Fruit fly (Drosophila melanogaster) whole organism, prepupa: ENCODE results near the gene CG11723.

Source experiments
- CG10631 ChIP-seq: fragments of 200-800 bp; sonication (Bioruptor generic); optimal IDR thresholded peaks from 2 replicates; lab custom pipeline; 2016; ENCODE audit warnings: missing biosample characterization, missing genetic modification characterization
- CG10669 ChIP-seq: fragments of 200-800 bp; sonication (Bioruptor generic); optimal IDR thresholded peaks from 3 replicates; lab custom pipeline; 2018; ENCODE audit warnings: missing biosample characterization, mild to moderate bottlenecking, missing genetic modification characterization, moderate library complexity
- CG11294 ChIP-seq: fragments of 200-800 bp; sonication (Bioruptor generic); IDR thresholded peaks from 2 replicates; pipeline ENCODE4 v1.3.6; 2022; ENCODE audit warnings: missing biosample characterization, missing genetic modification characterization
- CG15336 ChIP-seq: fragments of 200-800 bp; sonication (Bioruptor generic); IDR thresholded peaks from 2 replicates; pipeline ENCODE4 v1.3.6; 2022; ENCODE audit warnings: missing biosample characterization, missing genetic modification characterization
- CG1621 ChIP-seq: fragments of 200-800 bp; sonication (Bioruptor generic); optimal IDR thresholded peaks from 3 replicates; lab custom pipeline; 2018; ENCODE audit warnings: missing biosample characterization, mild to moderate bottlenecking, missing genetic modification characterization
- CG31627 ChIP-seq: fragments of 200-800 bp; sonication (Bioruptor generic); optimal IDR thresholded peaks from 3 replicates; lab custom pipeline; 2016; ENCODE audit warnings: missing biosample characterization, missing genetic modification characterization
- CG32006 ChIP-seq: fragments of 200-800 bp; sonication (Bioruptor generic); optimal IDR thresholded peaks from 3 replicates; lab custom pipeline; 2017; ENCODE audit warnings: missing biosample characterization, mild to moderate bottlenecking, missing genetic modification characterization
- CG34406 ChIP-seq: fragments of 200-800 bp; sonication (Bioruptor generic); optimal IDR thresholded peaks from 3 replicates; lab custom pipeline; 2016; ENCODE audit warnings: missing biosample characterization, missing genetic modification characterization
- CG6163 ChIP-seq: fragments of 200-800 bp; sonication (Bioruptor generic); IDR thresholded peaks from 3 replicates; pipeline ENCODE4 v1.3.6; 2022; ENCODE audit warnings: missing biosample characterization, missing genetic modification characterization
- CG6276 ChIP-seq: fragments of 200-800 bp; sonication (Bioruptor generic); optimal IDR thresholded peaks from 2 replicates; lab custom pipeline; 2017; ENCODE audit warnings: missing biosample characterization, mild to moderate bottlenecking, missing genetic modification characterization
- CG6854 ChIP-seq: fragments of 200-800 bp; sonication (Bioruptor generic); optimal IDR thresholded peaks from 2 replicates; lab custom pipeline; 2017; ENCODE audit warnings: missing biosample characterization, mild to moderate bottlenecking, missing genetic modification characterization
- CG7368 ChIP-seq: fragments of 200-800 bp; sonication (Bioruptor generic); optimal IDR thresholded peaks from 3 replicates; lab custom pipeline; 2016; ENCODE audit warnings: missing biosample characterization, missing genetic modification characterization
- CG8119 ChIP-seq: fragments of 200-800 bp; sonication (Bioruptor generic); IDR thresholded peaks from 3 replicates; pipeline ENCODE4 v1.3.6; 2022; ENCODE audit warnings: missing biosample characterization, missing genetic modification characterization
- CG8319 ChIP-seq: fragments of 200-800 bp; sonication (Bioruptor generic); optimal IDR thresholded peaks from 3 replicates; lab custom pipeline; 2016; ENCODE audit warnings: missing biosample characterization, missing genetic modification characterization
- Eip75B ChIP-seq: fragments of 200-800 bp; sonication (Bioruptor generic); optimal IDR thresholded peaks from 3 replicates; lab custom pipeline; 2016; ENCODE audit warnings: missing biosample characterization, missing genetic modification characterization
- Eip78C ChIP-seq: fragments of 200-800 bp; sonication (Bioruptor generic); peaks from one replicate; lab custom pipeline; 2016; ENCODE audit warnings: missing biosample characterization, missing genetic modification characterization
- Eip93F ChIP-seq: fragments of 200-800 bp; sonication (Bioruptor generic); optimal IDR thresholded peaks from 2 replicates; lab custom pipeline; 2016; ENCODE audit warnings: missing biosample characterization, mild to moderate bottlenecking, missing genetic modification characterization
- Ets21C ChIP-seq: fragments of 200-800 bp; sonication (Bioruptor generic); optimal IDR thresholded peaks from 3 replicates; lab custom pipeline; 2016; ENCODE audit warnings: missing biosample characterization, missing genetic modification characterization
- Ets96B ChIP-seq: fragments of 200-800 bp; optimal IDR thresholded peaks from 2 replicates; lab custom pipeline; 2019; ENCODE audit warnings: missing biosample characterization, mild to moderate bottlenecking, missing genetic modification characterization, moderate library complexity
- Hr38 ChIP-seq: sonication (Bioruptor generic); optimal IDR thresholded peaks from 2 replicates; lab custom pipeline; 2016; ENCODE audit warnings: missing biosample characterization, missing genetic modification characterization
- Hr4 ChIP-seq: fragments of 200-800 bp; sonication (Bioruptor generic); optimal IDR thresholded peaks from 3 replicates; lab custom pipeline; 2016; ENCODE audit warnings: missing biosample characterization, missing genetic modification characterization
- Sox102F ChIP-seq: fragments of 200-800 bp; sonication (Bioruptor generic); optimal IDR thresholded peaks from 2 replicates; lab custom pipeline; 2016; ENCODE audit warnings: missing biosample characterization, mild to moderate bottlenecking, missing genetic modification characterization
- Sox14 ChIP-seq: fragments of 200-800 bp; sonication (Bioruptor generic); optimal IDR thresholded peaks from 3 replicates; lab custom pipeline; 2016; ENCODE audit warnings: missing biosample characterization, missing genetic modification characterization
- Sox15 ChIP-seq: fragments of 200-800 bp; sonication (Bioruptor generic); optimal IDR thresholded peaks from 3 replicates; lab custom pipeline; 2016; ENCODE audit warnings: missing biosample characterization, missing genetic modification characterization
- cyc ChIP-seq: fragments of 200-800 bp; sonication (Bioruptor generic); optimal IDR thresholded peaks from 3 replicates; lab custom pipeline; 2016; ENCODE audit warnings: missing biosample characterization, missing genetic modification characterization
- dsx ChIP-seq: fragments of 200-800 bp; optimal IDR thresholded peaks from 3 replicates; lab custom pipeline; 2019; ENCODE audit warnings: missing biosample characterization, mild to moderate bottlenecking, missing genetic modification characterization, moderate library complexity; ENCODE audit not compliant: poor library complexity, severe bottlenecking
- eg ChIP-seq: fragments of 200-800 bp; sonication (Bioruptor generic); IDR thresholded peaks from 3 replicates; pipeline ENCODE4 v1.3.6; 2022; ENCODE audit warnings: missing biosample characterization, missing genetic modification characterization
- fd59A ChIP-seq: fragments of 200-800 bp; sonication (Bioruptor generic); optimal IDR thresholded peaks from 2 replicates; lab custom pipeline; 2017; ENCODE audit warnings: missing biosample characterization, mild to moderate bottlenecking, missing genetic modification characterization, missing genetic modification reagents
- fkh ChIP-seq: fragments of 200-800 bp; sonication (Bioruptor generic); optimal IDR thresholded peaks from 3 replicates; lab custom pipeline; 2017; ENCODE audit warnings: missing biosample characterization, mild to moderate bottlenecking, missing genetic modification characterization, moderate library complexity
- pdm3 ChIP-seq: fragments of 200-800 bp; sonication (Bioruptor generic); optimal IDR thresholded peaks from 3 replicates; lab custom pipeline; 2016; ENCODE audit warnings: missing biosample characterization, missing genetic modification characterization
- salr ChIP-seq, 2 experiments: fragments of 200-800 bp; sonication (Bioruptor generic); optimal IDR thresholded peaks; 3 replicates each; lab custom pipeline; 2016 to 2018; ENCODE audit warnings: missing biosample characterization in 2 of 2, missing genetic modification characterization in 2 of 2, mild to moderate bottlenecking in 1 of 2
- spab ChIP-seq: fragments of 200-800 bp; sonication (Bioruptor generic); optimal IDR thresholded peaks from 2 replicates; lab custom pipeline; 2017; ENCODE audit warnings: missing biosample characterization, mild to moderate bottlenecking, missing genetic modification characterization, missing genetic modification reagents
- ss ChIP-seq, 2 experiments: fragments of 200-800 bp; sonication (Bioruptor generic); optimal IDR thresholded peaks; 2 replicates in 1 of 2; 3 replicates in 1 of 2; lab custom pipeline; 2017 to 2018; ENCODE audit warnings: mild to moderate bottlenecking in 2 of 2, missing biosample characterization in 2 of 2, missing genetic modification characterization in 2 of 2, moderate library complexity in 1 of 2
- svp ChIP-seq: fragments of 200-800 bp; sonication (Bioruptor generic); peaks from one replicate; lab custom pipeline; 2016; ENCODE audit warnings: missing biosample characterization, missing genetic modification characterization

Gene CG11723

DNA sequence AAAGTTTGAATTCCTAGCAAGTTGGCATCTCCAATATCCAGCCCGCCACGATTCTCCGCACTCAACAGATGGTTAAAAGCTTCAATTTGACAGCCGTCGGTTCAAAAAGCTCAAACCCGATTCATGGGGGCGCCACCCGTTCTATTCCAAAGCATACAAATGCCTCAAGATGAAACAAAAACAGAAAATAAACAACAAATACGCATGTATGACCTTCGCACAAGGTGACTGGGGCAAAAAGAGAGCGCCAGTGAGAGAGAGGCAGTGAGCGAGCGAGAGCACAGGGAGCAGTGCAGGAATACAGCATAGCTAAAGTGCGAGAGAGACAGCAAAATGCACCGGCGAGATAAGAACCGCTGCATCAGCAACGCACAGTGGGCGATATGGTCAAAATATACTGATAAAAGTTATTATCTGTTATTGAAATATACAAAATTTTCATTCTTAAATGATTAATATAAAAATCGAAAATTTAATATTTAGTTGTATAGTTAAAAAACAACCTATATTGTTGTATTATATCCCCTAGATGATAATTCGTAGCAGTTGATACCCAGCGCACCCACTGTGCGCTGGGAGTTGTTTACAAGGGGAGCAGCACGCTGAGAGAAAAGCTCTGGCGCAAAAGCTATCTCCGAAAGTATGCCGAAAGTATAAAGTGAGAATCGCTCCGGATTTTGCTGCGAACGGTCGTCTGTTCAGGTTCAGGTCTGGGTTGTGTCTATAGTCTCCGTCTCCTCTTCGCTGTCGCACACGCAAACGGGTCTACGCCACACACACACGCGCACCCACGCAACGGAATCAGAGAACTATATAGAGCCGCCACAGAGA is 16.7 kb downstream of the CG11723 start, which contains the start of gene Glyp (continued):
- peak; percentile 88 for TF ChIP-seq CG1621 (tag; lab: Kevin White, UChicago)
- peak; percentile 98 for TF ChIP-seq Eip78C
- TF ChIP-seq CG6276 = peak; percentile 99
- TF ChIP-seq CG31627 = peak; percentile 85
- peak; percentile 98 for TF ChIP-seq CG8119
- TF ChIP-seq pdm3 = peak; percentile 95
- TF ChIP-seq Hr38 (GFP tag; lab: Kevin White, UChicago) = no peak
- TF ChIP-seq Hr4 = peak; percentile 97
- peak; percentile 77 for TF ChIP-seq Ets21C (GFP tag; lab: Kevin White, UChicago)
- TF ChIP-seq svp (GFP tag; lab: Kevin White, UChicago) = peak; percentile 97
- peak; percentile 97 for TF ChIP-seq fd59A (GFP tag; lab: Kevin White, UChicago)

DNA sequence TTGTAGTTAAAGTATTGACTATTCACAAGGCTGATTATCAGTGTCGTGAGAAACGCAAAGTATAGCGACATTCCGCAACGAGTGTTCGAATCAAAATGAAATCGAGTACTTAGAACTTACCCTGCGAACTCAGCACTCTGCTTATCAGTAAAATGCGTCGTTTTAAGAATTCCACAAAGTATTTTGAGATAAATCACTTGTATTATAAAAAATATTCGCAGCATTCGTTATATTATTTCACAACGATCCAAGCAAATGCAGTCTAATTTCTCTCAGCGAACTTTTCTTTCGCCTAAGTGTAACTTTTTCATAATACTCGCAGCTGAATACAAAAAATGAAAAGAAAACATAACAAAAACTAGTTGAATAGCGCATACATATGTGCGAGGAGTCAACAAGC is 17.9 kb downstream of the CG11723 start, which contains the start of gene CG4259:
Gene CG4259 (minus strand): TSS at position 101 of the 400 bp plus-strand sequence.
- peak; percentile 57 for TF ChIP-seq svp (GFP tag; lab: Kevin White, UChicago)
- no peak for TF ChIP-seq ss (GFP tag; optimal IDR thresholded peaks at IDR 0.05; lab: Kevin White, UChicago)
- no peak for TF ChIP-seq Sox102F
- peak; percentile 4 for TF ChIP-seq Eip78C
- TF ChIP-seq, all 60 proteins: peak for 2

DNA sequence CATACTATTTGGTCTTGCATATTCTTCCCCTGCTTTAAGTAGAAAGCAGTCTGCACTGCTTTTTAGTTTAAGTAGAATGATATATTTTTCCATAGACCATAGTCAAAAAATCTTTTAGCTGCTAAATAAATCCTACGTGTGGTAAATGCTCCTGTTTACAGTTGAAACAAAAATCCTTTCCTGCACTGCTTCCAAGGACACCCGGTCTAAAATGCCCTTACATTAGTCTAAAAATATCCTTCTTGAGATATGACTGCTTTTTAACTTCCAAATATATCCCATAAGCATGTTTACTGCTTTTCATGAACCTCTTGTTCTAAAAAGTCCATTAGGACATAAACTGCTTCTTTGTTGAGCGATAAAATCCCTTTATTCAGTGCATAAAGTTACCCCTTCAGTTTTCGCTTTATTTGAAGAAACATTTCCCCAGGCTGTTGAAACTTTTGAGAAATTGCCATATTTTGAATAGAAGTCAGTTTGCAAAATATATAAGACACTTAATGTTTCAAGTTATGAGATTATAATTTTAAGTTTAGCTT is 36.7 kb downstream of the CG11723 start:
- no peak for TF ChIP-seq CG8319 (GFP tag; lab: Kevin White, UChicago)
- no peak for TF ChIP-seq CG32006
- no peak for TF ChIP-seq CG1621 (tag; lab: Kevin White, UChicago)
- no peak for TF ChIP-seq Sox14
- no peak for TF ChIP-seq Sox15
- TF ChIP-seq Ets96B (tag; lab: Kevin White, UChicago) = no peak
- no peak for TF ChIP-seq CG8119
- TF ChIP-seq CG11294 (GFP tag; lab: Robert Waterston, UW) = no peak

DNA sequence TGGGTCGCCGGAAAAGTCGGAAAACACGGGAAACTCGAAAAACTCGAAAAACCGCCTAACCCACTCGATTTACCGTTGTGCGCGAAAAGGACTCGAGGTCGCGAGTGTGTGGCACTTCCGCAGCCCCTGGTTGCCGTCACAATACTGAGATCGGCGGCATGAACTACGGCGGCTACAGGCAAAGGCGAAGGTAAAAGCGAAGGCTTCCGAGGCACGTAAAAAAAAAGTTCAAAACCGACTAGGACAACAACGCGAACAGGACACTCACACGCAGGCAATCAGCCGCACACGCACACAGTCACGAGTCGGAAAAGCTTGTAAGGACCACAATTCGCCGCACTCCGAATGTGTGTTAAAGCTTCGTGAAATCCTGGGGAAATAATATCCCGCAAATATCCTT is 37.3 kb downstream of the CG11723 start, which contains the start of gene dpr3:
Gene dpr3 (minus strand): TSS at position 133 of the 400 bp plus-strand sequence.
- no peak for TF ChIP-seq CG34406 (GFP tag; lab: Kevin White, UChicago)
- no peak for TF ChIP-seq salr (GFP tag; optimal IDR thresholded peaks at IDR 0.05; lab: Kevin White, UChicago)
- TF ChIP-seq CG8119 = no peak
- TF ChIP-seq Eip93F (GFP tag; lab: Kevin White, UChicago) = no peak
- no peak for TF ChIP-seq CG10669 (GFP tag; lab: Kevin White, UChicago)
- TF ChIP-seq CG6854 = no peak
- TF ChIP-seq Eip75B = no peak
- TF ChIP-seq spab (GFP tag; lab: Kevin White, UChicago) = no peak
- no peak for TF ChIP-seq fkh
- no peak for TF ChIP-seq CG6163 (GFP tag; lab: Robert Waterston, UW)
- no peak for TF ChIP-seq Hr4
- TF ChIP-seq Sox102F = no peak
- no peak for TF ChIP-seq CG15336 (GFP tag; lab: Robert Waterston, UW)
- no peak for TF ChIP-seq eg (GFP tag; lab: Robert Waterston, UW)
- no peak for TF ChIP-seq dsx
- no peak for TF ChIP-seq CG7368 (GFP tag; lab: Kevin White, UChicago)
- TF ChIP-seq CG10631 (GFP tag; lab: Kevin White, UChicago) = no peak
- TF ChIP-seq cyc = no peak
